Worm (Caenorhabditis elegans) whole organism, dauer: ENCODE results near the gene str-78.
"Not testable (repeated sequence)": the region's sequence is repeated elsewhere in the genome, so short reads cannot be mapped to it uniquely, and the experiment has no call there.

Experiments
- unc-62 ChIP-seq: sonication (generic microtip); optimal IDR thresholded peaks from 2 replicates; lab custom pipeline; 2017; ENCODE audit warnings: missing biosample characterization, missing genetic modification reagents, missing genetic modification characterization

Gene str-78

ce11 chrIV:15147104-15147503 is at the start of gene str-78:
Gene str-78, minus strand, starts transcription at chrIV:15147204.
- TF ChIP-seq unc-62 (GFP tag; lab: Kevin White, UChicago) = no peak

DNA sequence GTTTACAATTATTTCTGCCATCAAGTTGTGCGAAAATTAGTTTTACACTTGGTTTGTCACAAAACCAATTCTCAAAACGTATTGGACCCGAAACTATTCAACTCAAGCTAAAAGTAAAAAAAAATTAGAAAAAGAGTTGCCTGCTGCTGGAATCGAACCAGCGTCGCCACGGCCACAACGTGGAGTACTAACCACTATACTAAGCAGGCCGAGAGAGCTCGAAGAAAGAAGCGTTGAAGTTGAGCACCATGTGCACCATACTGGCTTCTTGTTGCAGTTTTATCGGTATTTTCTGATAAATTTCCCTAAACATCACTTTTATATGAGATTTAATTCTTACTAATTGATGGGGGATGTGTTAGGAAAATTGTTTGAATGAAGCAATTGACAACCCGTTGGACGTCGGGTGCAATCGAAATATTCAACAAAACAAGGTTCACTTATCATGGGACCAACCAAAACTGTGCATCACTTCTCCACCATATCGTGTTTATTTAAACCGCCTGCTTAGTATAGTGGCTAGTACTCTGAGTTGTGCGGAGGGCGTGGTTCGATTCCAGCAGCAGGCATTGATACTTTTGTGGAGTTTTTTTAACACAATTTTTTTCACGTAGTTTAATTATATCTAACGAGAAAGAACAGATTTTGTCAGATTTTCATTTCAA is 40.6 kb upstream of the str-78 start:
- TF ChIP-seq unc-62 (GFP tag; lab: Kevin White, UChicago) = no peak

- TF ChIP-seq unc-62 (GFP tag; lab: Kevin White, UChicago) = no peak
Measured at ce11 chrIV:15179615-15180014, 32.6 kb upstream of the str-78 start, which contains the start of gene srd-23. Gene srd-23, plus strand, starts transcription at chrIV:15179915.

- TF ChIP-seq unc-62 (GFP tag; lab: Kevin White, UChicago) = no peak
Measured at ce11 chrIV:15175487-15176128, 28.6 kb upstream of the str-78 start, which contains the start of gene Y40H7A.4. Gene Y40H7A.4, minus strand, starts transcription at chrIV:15175537.

DNA sequence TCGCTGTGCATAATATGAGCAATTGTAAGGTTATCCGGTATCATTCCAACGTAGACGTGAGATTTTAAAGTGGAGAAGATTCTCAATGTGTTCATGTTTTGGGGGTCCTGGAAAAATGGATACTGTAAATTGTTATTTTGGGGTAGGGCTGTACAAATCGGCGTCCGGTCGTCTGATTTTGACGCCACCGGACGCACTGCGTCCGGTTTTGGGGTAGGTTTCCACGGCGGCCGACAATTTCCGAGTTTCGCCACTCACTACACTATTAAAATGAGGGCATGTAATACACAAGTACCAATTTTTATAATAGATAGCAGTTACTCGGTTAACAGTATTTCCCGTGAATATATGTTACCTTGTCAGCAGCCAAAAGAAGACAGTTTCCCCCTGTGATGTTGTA is 21.4 kb upstream of the str-78 start:
- TF ChIP-seq unc-62 (GFP tag; lab: Kevin White, UChicago) = no peak

- TF ChIP-seq unc-62 (GFP tag; lab: Kevin White, UChicago) = no peak
Measured at ce11 chrIV:15165602-15166001, 18.6 kb upstream of the str-78 start.

ce11 chrIV:15140832-15141231 is 6.2 kb downstream of the str-78 start, which contains the start of gene srg-51:
Gene srg-51, minus strand, starts transcription at chrIV:15140932.
- TF ChIP-seq unc-62 (GFP tag; lab: Kevin White, UChicago) = no peak

DNA sequence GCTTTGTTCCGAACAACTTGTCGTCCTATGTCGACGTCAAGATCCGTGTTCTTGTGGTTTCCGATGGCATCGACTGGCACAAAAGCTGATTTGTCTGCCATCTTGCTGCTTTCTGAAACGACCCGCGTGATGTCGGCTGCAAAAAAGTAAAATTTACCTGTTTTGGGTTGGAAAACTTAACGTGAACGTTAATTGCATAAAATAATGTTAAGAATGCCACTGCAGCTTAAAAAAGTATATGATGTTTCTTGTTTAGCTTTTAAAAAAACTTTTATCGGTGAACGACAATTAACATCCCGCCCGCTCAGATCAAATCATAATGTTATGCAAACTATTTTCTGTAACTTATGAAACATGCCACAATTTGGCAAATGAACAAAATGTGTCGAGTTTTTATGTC is 13.1 kb downstream of the str-78 start, which contains the start of gene M199.8:
Gene M199.8, minus strand, starts transcription at position 101 of the 400 bp plus-strand sequence.
- not testable (repeated sequence) for TF ChIP-seq unc-62 (GFP tag; lab: Kevin White, UChicago)

ce11 chrIV:15131697-15132096 is 15.3 kb downstream of the str-78 start, which contains the start of gene col-135:
Gene col-135, minus strand, starts transcription at chrIV:15131797.
- no peak for TF ChIP-seq unc-62 (GFP tag; lab: Kevin White, UChicago)

- TF ChIP-seq unc-62 (GFP tag; lab: Kevin White, UChicago) = no peak
Measured at ce11 chrIV:15127731-15128130, 19.3 kb downstream of the str-78 start, which contains the start of gene M199.9. Gene M199.9, minus strand, starts transcription at chrIV:15127831.

DNA sequence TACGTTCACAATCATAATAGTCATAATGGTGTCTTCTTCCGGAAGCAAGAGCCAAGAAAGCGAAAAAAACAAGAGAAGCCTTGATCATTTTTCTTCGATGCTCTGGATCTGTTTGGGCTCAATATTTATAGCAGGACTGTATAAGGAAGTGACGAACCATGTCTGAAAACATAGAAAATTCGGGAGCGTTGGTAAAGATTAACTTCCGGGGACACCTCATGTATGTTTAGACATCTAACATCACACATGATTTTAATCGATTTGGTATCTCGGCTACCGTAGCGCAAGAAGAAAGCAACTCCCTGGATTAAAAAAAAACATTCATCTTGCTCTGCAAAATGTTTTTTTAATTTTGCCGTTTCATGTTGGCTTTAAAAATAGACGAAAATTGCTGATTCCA is 21.0 kb downstream of the str-78 start, which contains the start of gene clec-190:
Gene clec-190, minus strand, starts transcription at position 101 of the 400 bp plus-strand sequence.
- TF ChIP-seq unc-62 (GFP tag; lab: Kevin White, UChicago) = no peak

- TF ChIP-seq unc-62 (GFP tag; lab: Kevin White, UChicago) = no peak
Measured at ce11 chrIV:15122882-15123281, 24.1 kb downstream of the str-78 start, which contains the start of gene M199.7. Gene M199.7, plus strand, starts transcription at chrIV:15123182.

ce11 chrIV:15120746-15121145 is 26.3 kb downstream of the str-78 start, which contains the start of gene clec-189:
Gene clec-189, plus strand, starts transcription at chrIV:15120837.
- no peak for TF ChIP-seq unc-62 (GFP tag; lab: Kevin White, UChicago)

- no peak for TF ChIP-seq unc-62 (GFP tag; lab: Kevin White, UChicago)
Measured at ce11 chrIV:15119268-15119667, 27.7 kb downstream of the str-78 start.

ce11 chrIV:15118390-15118789 is 28.6 kb downstream of the str-78 start, which contains the start of gene M199.136:
Gene M199.136, plus strand, starts transcription at chrIV:15118690.
- TF ChIP-seq unc-62 (GFP tag; lab: Kevin White, UChicago) = no peak

ce11 chrIV:15114324-15114723 is 32.7 kb downstream of the str-78 start, which contains the start of gene M199.135:
Gene M199.135, plus strand, starts transcription at chrIV:15114624.
- TF ChIP-seq unc-62 (GFP tag; lab: Kevin White, UChicago) = no peak
